Worm (Caenorhabditis elegans) whole organism, L2 larva: ENCODE results near the gene Y59H11AR.10.

Source experiments
- lin-13 ChIP-seq: fragments of 150-350 bp; optimal IDR thresholded peaks from 2 replicates; lab custom pipeline; 2014; ENCODE audit warnings: missing biosample characterization, missing genetic modification reagents, missing genetic modification characterization
- lin-39 ChIP-seq: fragments of 150-350 bp; optimal IDR thresholded peaks from 2 replicates; lab custom pipeline; 2014; ENCODE audit warnings: missing biosample characterization, missing genetic modification reagents, missing genetic modification characterization
- lsy-2 ChIP-seq, 2 experiments: fragments of 150-350 bp in 1 of 2; sonication (generic microtip) in 1 of 2; optimal IDR thresholded peaks; 2 replicates each; lab custom pipeline; 2014 to 2017; ENCODE audit warnings: missing biosample characterization in 2 of 2, missing genetic modification characterization in 2 of 2
- nhr-129 ChIP-seq: fragments of 150-350 bp; optimal IDR thresholded peaks from 2 replicates; lab custom pipeline; 2014; ENCODE audit warnings: missing biosample characterization, missing genetic modification characterization
- nhr-77 ChIP-seq: fragments of 150-350 bp; optimal IDR thresholded peaks from 2 replicates; lab custom pipeline; 2014; ENCODE audit warnings: missing biosample characterization, missing genetic modification characterization
- unc-39 ChIP-seq: fragments of 150-350 bp; optimal IDR thresholded peaks from 2 replicates; lab custom pipeline; 2014; ENCODE audit warnings: missing biosample characterization, missing genetic modification characterization
- zag-1 ChIP-seq: fragments of 150-350 bp; optimal IDR thresholded peaks from 2 replicates; lab custom pipeline; 2014; ENCODE audit warnings: missing biosample characterization, missing genetic modification characterization
- ztf-1 ChIP-seq: fragments of 200-800 bp; sonication (Bioruptor generic); conservative IDR thresholded peaks from 2 replicates; pipeline ENCODE4 v1.3.6; 2022; ENCODE audit warnings: missing genetic modification characterization, missing compliant biosample characterization
- ztf-11 ChIP-seq: sonication (generic microtip); optimal IDR thresholded peaks from 2 replicates; lab custom pipeline; 2017; ENCODE audit warnings: missing biosample characterization, missing genetic modification characterization

DNA sequence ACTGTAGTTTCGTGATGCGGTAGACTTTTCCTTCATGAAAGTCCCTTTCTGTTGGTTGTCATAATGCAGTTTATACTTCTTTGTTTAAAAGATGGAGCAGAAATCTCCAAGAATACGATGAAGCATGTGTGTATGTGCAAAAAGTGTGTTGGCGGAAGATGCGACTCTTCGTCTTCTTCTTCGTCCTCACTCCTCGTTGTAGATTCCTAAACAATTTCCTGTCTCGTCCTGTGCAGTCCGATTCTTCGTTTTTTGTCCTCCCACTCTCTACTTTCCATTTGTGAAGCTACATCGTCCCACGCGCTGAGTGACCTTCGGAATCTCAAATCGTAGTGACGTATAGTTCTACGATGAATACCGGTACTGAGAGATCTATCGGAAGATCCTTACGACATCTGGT is 25.3 kb downstream of the Y59H11AR.10 start:
- TF ChIP-seq ztf-11 (tag; lab: Kevin White, UChicago) = no peak
- no peak for TF ChIP-seq lin-13
- no peak for TF ChIP-seq nhr-77 (tag; lab: Kevin White, UChicago)
- no peak for TF ChIP-seq unc-39 (tag; lab: Kevin White, UChicago)
- no peak for TF ChIP-seq lsy-2 (tag; optimal IDR thresholded peaks at IDR 0.05; lab: Kevin White, UChicago)
- TF ChIP-seq nhr-129 = no peak
- no peak for TF ChIP-seq ztf-1 (GFP tag; lab: Robert Waterston, UW)
- no peak for TF ChIP-seq zag-1
- TF ChIP-seq lin-39 = no peak
